Fruit fly (Drosophila melanogaster): ENCODE data around the gene Sol1.

Sol1 gene

DNA sequence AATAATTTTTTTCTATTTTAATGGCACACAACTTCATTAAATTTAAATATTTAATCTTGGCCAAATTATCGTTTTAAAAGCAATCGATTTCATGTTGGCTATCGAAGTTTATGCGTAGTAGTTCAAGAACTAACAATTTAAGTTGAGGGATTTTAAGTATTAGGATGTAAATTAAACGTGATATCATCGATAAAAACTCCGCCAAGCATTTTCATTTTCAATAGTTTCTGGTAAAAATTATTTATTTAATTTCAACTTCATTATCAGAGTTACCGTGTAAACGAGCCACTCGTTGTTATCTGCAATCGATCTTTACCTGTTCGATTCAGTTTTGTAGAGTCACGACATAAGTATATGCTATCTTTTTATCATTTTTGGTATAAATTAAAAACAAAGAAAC, 16.9 kb downstream of the Sol1 start:
- no peak for TF ChIP-seq ttk (optimal IDR thresholded peaks at IDR 0.05)
- no peak for TF ChIP-seq Sin3A (optimal IDR thresholded peaks at IDR 0.05)
- no peak for TF ChIP-seq insv (optimal IDR thresholded peaks at IDR 0.05)
- TF ChIP-seq Myc (optimal IDR thresholded peaks at IDR 0.05) = no peak
- TF ChIP-seq psq (optimal IDR thresholded peaks at IDR 0.05) = no peak
- no peak for TF ChIP-seq h (optimal IDR thresholded peaks at IDR 0.05)

DNA sequence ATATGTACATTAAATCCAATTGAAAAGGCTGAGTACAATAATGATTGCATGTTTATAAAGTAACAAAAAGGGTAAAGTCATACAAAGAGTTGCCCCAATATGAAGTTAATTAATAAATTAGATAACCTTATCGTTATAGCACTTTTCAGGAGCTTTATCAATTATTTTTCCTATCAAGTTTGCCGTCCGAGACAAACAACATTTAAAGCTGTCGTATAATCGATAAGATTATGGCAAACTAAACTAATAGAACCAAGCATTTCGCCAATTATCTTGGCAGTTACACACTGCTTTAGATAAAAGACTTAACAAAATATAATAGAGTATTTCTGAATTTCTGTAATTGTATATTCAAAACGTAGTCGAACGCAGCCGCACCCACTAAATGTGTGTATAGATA, 19.1 kb downstream of the Sol1 start:
- TF ChIP-seq Myc (optimal IDR thresholded peaks at IDR 0.05) (no peak), insv (optimal IDR thresholded peaks at IDR 0.05) (no peak), ttk (optimal IDR thresholded peaks at IDR 0.05) (no peak), psq (optimal IDR thresholded peaks at IDR 0.05) (no peak), Sin3A (optimal IDR thresholded peaks at IDR 0.05) (no peak), h (optimal IDR thresholded peaks at IDR 0.05) (no peak)

DNA sequence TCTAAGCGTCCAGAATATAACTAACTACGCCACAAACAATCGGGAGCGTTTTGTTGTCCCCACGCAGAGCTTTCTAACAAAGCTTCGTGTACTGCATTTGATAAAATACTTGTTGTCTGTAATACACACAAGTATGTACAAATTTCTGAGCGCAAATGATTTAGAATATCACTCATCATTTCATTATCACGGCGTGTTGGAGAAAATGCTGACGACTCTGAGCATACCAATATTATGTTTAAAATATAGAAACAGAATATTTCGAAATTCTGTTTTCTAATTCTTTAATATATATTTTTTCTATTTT, 19.8 kb downstream of the Sol1 start, which contains the start of gene Cyp9f2:
Gene Cyp9f2, minus strand, starts transcription at position 101 of the 307 bp plus-strand sequence.
- TF ChIP-seq insv (optimal IDR thresholded peaks at IDR 0.05) (no peak), h (optimal IDR thresholded peaks at IDR 0.05) (no peak), psq (optimal IDR thresholded peaks at IDR 0.05) (no peak), Sin3A (optimal IDR thresholded peaks at IDR 0.05) (no peak), Myc (optimal IDR thresholded peaks at IDR 0.05) (no peak), ttk (optimal IDR thresholded peaks at IDR 0.05) (no peak)

DNA sequence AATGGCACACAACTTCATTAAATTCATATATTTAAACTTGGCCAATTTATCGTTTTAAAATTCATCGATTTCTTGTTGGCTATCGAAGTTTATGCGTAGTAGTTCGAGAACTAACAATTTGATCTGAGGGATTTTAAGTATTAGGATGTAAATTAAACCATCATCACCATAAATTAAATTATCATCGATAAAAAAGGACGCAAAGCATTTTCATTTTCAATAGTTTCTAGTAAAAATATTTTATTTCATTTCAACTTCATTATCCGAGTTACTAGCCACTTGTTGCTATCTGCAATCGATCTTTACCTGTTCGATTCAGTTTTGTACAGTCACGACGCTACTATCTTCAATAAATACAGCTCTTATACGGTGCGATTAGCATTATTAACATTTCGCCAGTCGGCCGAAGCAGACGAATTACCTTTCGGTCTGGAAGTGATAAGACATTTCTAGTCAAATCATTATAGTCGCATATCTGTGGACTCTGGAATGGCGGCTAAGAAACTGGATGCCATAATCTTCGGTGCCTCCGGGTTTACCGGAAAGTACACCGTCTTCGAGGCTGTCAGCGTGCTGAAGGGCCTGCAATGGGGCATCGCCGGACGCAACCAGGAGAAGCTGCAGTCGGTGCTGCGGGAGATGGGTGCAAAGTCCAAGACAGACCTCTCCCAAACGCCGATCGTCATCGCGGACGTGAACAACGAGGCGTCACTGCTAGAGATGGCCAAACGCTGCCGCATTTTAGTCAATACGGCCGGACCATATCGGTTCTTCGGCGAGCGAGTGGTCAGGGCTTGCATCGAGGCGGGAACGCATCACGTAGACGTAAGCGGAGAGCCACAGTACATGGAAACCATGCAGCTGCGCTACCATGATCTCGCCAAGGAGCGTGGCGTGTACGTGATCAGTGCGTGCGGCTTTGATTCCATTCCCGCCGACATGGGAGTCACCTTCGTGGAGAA, 20.5 kb downstream of the Sol1 start, which contains the start of gene CG5167:
Gene CG5167, plus strand, starts transcription at position 298 of the 962 bp plus-strand sequence.
- TF ChIP-seq Sin3A (optimal IDR thresholded peaks at IDR 0.05) (no peak), Myc (optimal IDR thresholded peaks at IDR 0.05) (no peak), ttk (optimal IDR thresholded peaks at IDR 0.05) (no peak), insv (optimal IDR thresholded peaks at IDR 0.05) (no peak), psq (optimal IDR thresholded peaks at IDR 0.05) (no peak), h (optimal IDR thresholded peaks at IDR 0.05) (no peak)

DNA sequence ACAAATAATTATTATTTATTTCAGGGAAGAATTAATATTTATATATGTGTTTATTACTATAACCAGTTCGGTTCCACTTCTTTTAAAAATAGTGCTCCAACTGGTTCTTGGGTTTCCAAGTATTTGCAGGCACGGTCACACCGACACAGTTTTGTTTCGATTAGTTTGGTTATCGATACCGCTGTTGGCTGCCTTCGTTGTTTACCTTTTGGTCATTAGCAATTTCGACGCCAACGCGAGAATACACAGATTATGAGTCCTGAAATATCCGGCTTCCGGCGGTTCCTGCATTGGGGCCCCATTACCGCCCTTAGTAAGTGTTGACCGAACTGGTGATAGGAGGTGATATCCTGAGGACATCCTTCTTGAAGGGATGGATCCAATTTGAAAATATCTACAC, 22.1 kb downstream of the Sol1 start, which contains the start of gene CG5196:
Gene CG5196, plus strand, starts transcription at position 157 of the 400 bp plus-strand sequence.
- no peak for TF ChIP-seq Sin3A (optimal IDR thresholded peaks at IDR 0.05)
- no peak for TF ChIP-seq psq (optimal IDR thresholded peaks at IDR 0.05)
- no peak for TF ChIP-seq Myc (optimal IDR thresholded peaks at IDR 0.05)
- no peak for TF ChIP-seq insv (optimal IDR thresholded peaks at IDR 0.05)
- TF ChIP-seq ttk (optimal IDR thresholded peaks at IDR 0.05) = no peak
- TF ChIP-seq h (optimal IDR thresholded peaks at IDR 0.05) = no peak

DNA sequence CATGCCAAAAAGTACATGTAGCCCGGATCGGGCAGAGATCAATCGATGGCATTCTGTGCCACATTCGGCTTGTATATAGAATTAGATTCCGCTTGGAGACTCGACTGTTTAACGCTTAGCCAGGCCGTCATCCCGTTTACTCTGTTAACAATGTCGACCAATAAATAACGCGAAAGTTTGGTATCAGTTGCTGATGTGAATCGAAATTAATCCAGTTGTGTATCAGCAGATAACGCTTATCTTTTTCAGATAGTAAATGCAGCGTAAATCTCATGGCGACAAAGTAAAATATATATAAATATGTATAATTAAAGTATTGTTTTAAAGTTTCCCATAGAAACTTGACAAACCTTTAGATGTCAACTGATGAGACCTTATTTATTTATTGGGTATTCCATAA, 25.4 kb downstream of the Sol1 start:
- TF ChIP-seq Myc (optimal IDR thresholded peaks at IDR 0.05) (no peak), Sin3A (optimal IDR thresholded peaks at IDR 0.05) (no peak), ttk (optimal IDR thresholded peaks at IDR 0.05) (no peak), insv (optimal IDR thresholded peaks at IDR 0.05) (no peak), h (optimal IDR thresholded peaks at IDR 0.05) (no peak), psq (optimal IDR thresholded peaks at IDR 0.05) (no peak)

DNA sequence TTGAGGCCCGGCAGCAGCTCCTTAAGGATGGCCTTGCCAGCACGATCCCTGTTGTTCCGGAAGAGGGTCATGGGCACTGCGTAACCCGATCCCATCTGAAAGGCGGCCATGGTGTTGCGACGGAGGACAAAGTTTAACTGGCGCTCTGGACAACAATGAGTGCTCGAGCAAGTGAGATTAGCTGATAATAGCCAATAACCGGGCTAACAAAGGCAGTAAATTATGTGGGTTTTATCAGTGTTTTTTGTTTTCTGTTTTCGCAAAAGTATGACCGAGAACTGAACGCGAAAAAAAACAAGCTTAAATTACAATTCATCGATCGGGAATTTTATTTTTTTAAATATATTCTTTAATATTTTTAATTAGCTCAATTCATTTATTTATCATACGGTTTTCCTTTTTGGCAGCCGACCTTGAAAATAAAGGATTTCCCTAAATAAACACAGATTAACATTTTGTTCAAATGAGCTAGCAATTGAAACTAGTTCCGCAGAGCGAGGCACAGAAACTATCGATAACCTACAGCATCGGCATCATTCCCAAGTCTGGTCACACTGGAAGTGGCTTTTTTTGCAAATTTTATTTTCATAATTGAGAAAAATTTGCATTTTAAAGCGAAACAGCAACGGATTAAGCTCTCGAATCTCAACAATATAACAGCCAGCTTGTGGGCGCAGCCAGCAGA, 27.4 kb downstream of the Sol1 start, which contains the start of the genes Dip-C and pps:
Gene Dip-C, minus strand, starts transcription at position 486 of the 685 bp plus-strand sequence.
Gene pps, plus strand, starts transcription at position 555 of the 685 bp plus-strand sequence.
- TF ChIP-seq Myc (optimal IDR thresholded peaks at IDR 0.05) (no peak), Sin3A (optimal IDR thresholded peaks at IDR 0.05) (no peak), ttk (optimal IDR thresholded peaks at IDR 0.05) (no peak), psq (optimal IDR thresholded peaks at IDR 0.05) (no peak), h (optimal IDR thresholded peaks at IDR 0.05) (no peak), insv (optimal IDR thresholded peaks at IDR 0.05) (no peak)

DNA sequence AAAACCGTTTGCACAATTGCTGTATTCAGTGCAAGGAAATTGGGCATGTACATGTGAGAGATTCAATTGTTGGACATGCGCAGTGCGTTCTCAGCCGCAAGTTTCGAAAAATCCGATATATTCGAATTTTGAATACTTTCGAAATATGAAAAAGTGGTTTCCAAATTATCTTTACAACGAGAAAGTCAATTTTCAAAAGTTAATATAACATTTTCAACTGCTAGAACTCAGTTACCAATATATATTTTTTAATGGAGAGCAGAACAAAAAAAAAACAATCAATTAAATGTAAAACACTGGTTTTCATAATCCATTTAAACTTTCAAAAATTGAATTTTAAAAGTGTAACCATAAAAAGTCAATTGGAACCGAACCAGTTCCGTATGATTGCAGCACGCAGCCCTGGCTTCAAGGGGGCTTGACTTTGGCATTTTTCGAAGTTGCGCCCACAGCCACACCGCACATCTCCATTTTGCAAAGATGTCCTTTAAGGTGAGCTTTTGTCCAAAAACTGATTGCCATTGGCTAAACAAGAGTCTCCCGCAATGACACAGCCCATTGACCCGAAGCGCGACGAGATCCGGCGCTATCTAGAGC, 36.4 kb downstream of the Sol1 start, which contains the start of the genes Scgbeta and CG17202:
Gene Scgbeta, minus strand, starts transcription at position 51 of the 597 bp plus-strand sequence.
Gene CG17202, plus strand, starts transcription at position 390 of the 597 bp plus-strand sequence.
- TF ChIP-seq h (optimal IDR thresholded peaks at IDR 0.05) (no peak), Myc (optimal IDR thresholded peaks at IDR 0.05) (no peak), insv (optimal IDR thresholded peaks at IDR 0.05) (no peak), ttk (optimal IDR thresholded peaks at IDR 0.05) (no peak), Sin3A (optimal IDR thresholded peaks at IDR 0.05) (no peak), psq (optimal IDR thresholded peaks at IDR 0.05) (no peak)

DNA sequence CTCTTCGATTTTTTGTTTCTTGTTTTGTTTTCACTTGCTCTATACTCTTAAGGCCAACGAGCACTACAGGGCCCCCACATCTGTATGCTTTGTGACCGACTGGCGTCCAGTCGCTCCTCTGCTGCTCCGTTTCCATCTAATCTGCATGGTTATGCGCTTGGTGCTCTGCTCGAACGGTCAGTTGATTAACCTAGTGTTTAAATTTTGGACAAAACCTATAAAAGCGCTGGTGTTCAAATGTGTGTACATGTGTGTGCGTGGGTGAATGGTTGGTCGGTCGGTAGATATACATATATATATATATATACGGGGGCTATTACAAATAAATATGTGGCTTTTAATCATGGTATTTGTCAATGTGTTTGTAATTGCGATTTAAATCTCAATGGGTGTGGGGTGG, 37.9 kb downstream of the Sol1 start:
- TF ChIP-seq psq (optimal IDR thresholded peaks at IDR 0.05) = no peak
- TF ChIP-seq ttk (optimal IDR thresholded peaks at IDR 0.05) = no peak
- no peak for TF ChIP-seq h (optimal IDR thresholded peaks at IDR 0.05)
- TF ChIP-seq insv (optimal IDR thresholded peaks at IDR 0.05) = no peak
- no peak for TF ChIP-seq Sin3A (optimal IDR thresholded peaks at IDR 0.05)
- TF ChIP-seq Myc (optimal IDR thresholded peaks at IDR 0.05) = no peak

dm6 chr3R:12425510-12426309, 39.7 kb downstream of the Sol1 start, which contains the start of gene Pp1-87B:
Gene Pp1-87B (minus strand): TSS chr3R:12425917.
- peak; percentile 100 for TF ChIP-seq psq (optimal IDR thresholded peaks at IDR 0.05)
- TF ChIP-seq Sin3A (optimal IDR thresholded peaks at IDR 0.05) = peak; percentile 32
- no peak for TF ChIP-seq Myc (optimal IDR thresholded peaks at IDR 0.05)
- TF ChIP-seq h (optimal IDR thresholded peaks at IDR 0.05) = no peak
- TF ChIP-seq insv (optimal IDR thresholded peaks at IDR 0.05) = no peak
- TF ChIP-seq ttk (optimal IDR thresholded peaks at IDR 0.05) = no peak

dm6 chr3R:12426310-12426653, 40.2 kb downstream of the Sol1 start, which contains the start of gene NANS:
Gene NANS (plus strand): TSS chr3R:12426578.
- TF ChIP-seq insv (optimal IDR thresholded peaks at IDR 0.05) = no peak
- TF ChIP-seq Myc (optimal IDR thresholded peaks at IDR 0.05) = no peak
- TF ChIP-seq psq (optimal IDR thresholded peaks at IDR 0.05) = no peak
- no peak for TF ChIP-seq h (optimal IDR thresholded peaks at IDR 0.05)
- no peak for TF ChIP-seq Sin3A (optimal IDR thresholded peaks at IDR 0.05)

Data from Kc167 (cell line).